Worm (Caenorhabditis elegans) whole organism, L1 larva: ENCODE measurements around the gene nspb-3.

Experiments used
- C34B4.2 ChIP-seq: sonication (generic microtip); optimal IDR thresholded peaks from 2 replicates; lab custom pipeline; 2017; ENCODE audit warnings: mild to moderate bottlenecking, missing genetic modification characterization, missing compliant biosample characterization
- ama-1 ChIP-seq: fragments of 150-350 bp; optimal IDR thresholded peaks from 2 replicates; lab custom pipeline; 2014
- efl-1 ChIP-seq, 4 experiments: fragments of 150-350 bp; optimal IDR thresholded peaks in 3 of 4; peaks in 1 of 4; 1 replicate in 1 of 4; 2 replicates in 3 of 4; lab custom pipeline; 2014; ENCODE audit warnings: missing biosample characterization in 2 of 4, missing genetic modification characterization in 2 of 4, missing genetic modification reagents in 2 of 4
- egl-27 ChIP-seq, 2 experiments: fragments of 150-350 bp in 1 of 2; sonication (generic microtip); optimal IDR thresholded peaks; 3 replicates each; lab custom pipeline; 2017 to 2018; ENCODE audit warnings: missing biosample characterization in 2 of 2, missing genetic modification characterization in 2 of 2, missing genetic modification reagents in 2 of 2
- mdl-1 ChIP-seq, 2 experiments: fragments of 150-350 bp; optimal IDR thresholded peaks; 2 replicates each; lab custom pipeline; 2014 to 2017; ENCODE audit warnings: missing biosample characterization in 2 of 2, missing genetic modification characterization in 2 of 2, inconsistent platforms in 1 of 2
- nhr-11 ChIP-seq: fragments of 150-350 bp; optimal IDR thresholded peaks from 2 replicates; lab custom pipeline; 2014; ENCODE audit warnings: missing biosample characterization, missing genetic modification characterization
- nhr-28 ChIP-seq: fragments of 150-350 bp; optimal IDR thresholded peaks from 2 replicates; lab custom pipeline; 2014; ENCODE audit warnings: missing biosample characterization, missing genetic modification characterization
- pqm-1 ChIP-seq: sonication (generic microtip); optimal IDR thresholded peaks from 3 replicates; lab custom pipeline; 2017; ENCODE audit warnings: missing biosample characterization, missing genetic modification characterization
- ztf-11 ChIP-seq, 2 experiments: sonication (generic microtip); optimal IDR thresholded peaks; 2 replicates each; lab custom pipeline; 2016 to 2017; ENCODE audit warnings: missing genetic modification characterization in 2 of 2, missing biosample characterization in 1 of 2, missing compliant biosample characterization in 1 of 2

- TF ChIP-seq ztf-11 (tag; optimal IDR thresholded peaks at IDR 0.05; lab: Kevin White, UChicago) (no peak), pqm-1 (tag; lab: Kevin White, UChicago) (no peak), egl-27 (tag; optimal IDR thresholded peaks at IDR 0.05; lab: Kevin White, UChicago) (no peak), ama-1 (no peak), C34B4.2 (no peak), nhr-28 (tag; lab: Kevin White, UChicago) (no peak), mdl-1 (tag; optimal IDR thresholded peaks at IDR 0.05; lab: Kevin White, UChicago) (no peak), efl-1 (optimal IDR thresholded peaks at IDR 0.05; lab: Kevin White, UChicago) (no peak), efl-1 (GFP tag; optimal IDR thresholded peaks at IDR 0.05 in 1 of 2; lab: Kevin White, UChicago) (no peak), nhr-11 (tag; lab: Kevin White, UChicago) (no peak)
Observed at ce11 chrIV:6605863-6606262, 11.1 kb upstream of the nspb-3 start, which contains the start of gene nstp-2.
